Fruit fly (Drosophila melanogaster) whole organism, adult: ENCODE data around the gene Rbfox1.

Experiments
- CG11617 ChIP-seq: fragments of 200-800 bp; sonication (Bioruptor generic); optimal IDR thresholded peaks from 2 replicates; lab custom pipeline; 2017; ENCODE audit warnings: mild to moderate bottlenecking, missing biosample characterization, missing genetic modification reagents, missing genetic modification characterization
- CG12768 ChIP-seq: fragments of 200-800 bp; sonication (Bioruptor generic); optimal IDR thresholded peaks from 2 replicates; lab custom pipeline; 2017; ENCODE audit warnings: missing biosample characterization, missing genetic modification characterization, mild to moderate bottlenecking, moderate library complexity, missing genetic modification reagents
- CG14711 ChIP-seq: fragments of 200-800 bp; sonication (Bioruptor generic); optimal IDR thresholded peaks from 2 replicates; lab custom pipeline; 2018; ENCODE audit warnings: missing biosample characterization, mild to moderate bottlenecking, missing genetic modification characterization, moderate library complexity
- CG1620 ChIP-seq: fragments of 200-800 bp; sonication (Bioruptor generic); optimal IDR thresholded peaks from 2 replicates; lab custom pipeline; 2016; ENCODE audit warnings: missing biosample characterization, missing genetic modification characterization
- CG33017 ChIP-seq: fragments of 200-800 bp; sonication (Bioruptor generic); optimal IDR thresholded peaks from 2 replicates; lab custom pipeline; 2018; ENCODE audit warnings: missing biosample characterization, mild to moderate bottlenecking, missing genetic modification characterization, moderate library complexity
- CG5204 ChIP-seq: fragments of 200-800 bp; sonication (Bioruptor generic); optimal IDR thresholded peaks from 2 replicates; lab custom pipeline; 2016; ENCODE audit warnings: missing biosample characterization, missing genetic modification characterization
- CG7045 ChIP-seq: fragments of 200-800 bp; sonication (Bioruptor generic); optimal IDR thresholded peaks from 2 replicates; lab custom pipeline; 2017; ENCODE audit warnings: missing biosample characterization, mild to moderate bottlenecking, missing genetic modification characterization
- CG7101 ChIP-seq: fragments of 200-800 bp; sonication (Bioruptor generic); optimal IDR thresholded peaks from 2 replicates; lab custom pipeline; 2018; ENCODE audit warnings: missing biosample characterization, mild to moderate bottlenecking, missing genetic modification characterization, moderate library complexity
- Clk ChIP-seq: fragments of 200-800 bp; sonication (Bioruptor generic); optimal IDR thresholded peaks from 2 replicates; lab custom pipeline; 2017; ENCODE audit warnings: missing biosample characterization, missing genetic modification characterization
- Crg-1 ChIP-seq: fragments of 200-800 bp; sonication (Bioruptor generic); optimal IDR thresholded peaks from 2 replicates; lab custom pipeline; 2016; ENCODE audit warnings: missing biosample characterization, missing genetic modification characterization
- Hr96 ChIP-seq: fragments of 200-800 bp; sonication (Bioruptor generic); optimal IDR thresholded peaks from 2 replicates; lab custom pipeline; 2016; ENCODE audit warnings: missing biosample characterization, missing genetic modification characterization
- Mnt ChIP-seq: fragments of 200-800 bp; sonication (Bioruptor generic); optimal IDR thresholded peaks from 2 replicates; lab custom pipeline; 2016; ENCODE audit warnings: missing biosample characterization, mild to moderate bottlenecking, missing genetic modification characterization
- bab1 ChIP-seq: fragments of 200-800 bp; sonication (Bioruptor generic); optimal IDR thresholded peaks from 3 replicates; lab custom pipeline; 2019; ENCODE audit warnings: missing biosample characterization, mild to moderate bottlenecking, missing genetic modification characterization, moderate library complexity
- cic ChIP-seq: fragments of 200-800 bp; sonication (Bioruptor generic); optimal IDR thresholded peaks from 2 replicates; lab custom pipeline; 2017; ENCODE audit warnings: missing biosample characterization, mild to moderate bottlenecking, missing genetic modification characterization, moderate library complexity
- cnc ChIP-seq, 2 experiments: fragments of >200 bp; optimal IDR thresholded peaks; 2 replicates each; lab custom pipeline; 2017
- kay ChIP-seq: fragments of 200-800 bp; sonication (Bioruptor generic); peaks from one replicate; lab custom pipeline; 2016; ENCODE audit warnings: missing biosample characterization, missing genetic modification characterization, borderline replicate concordance
- ovo ChIP-seq: fragments of 200-800 bp; sonication (Bioruptor generic); optimal IDR thresholded peaks from 2 replicates; lab custom pipeline; 2016; ENCODE audit warnings: missing biosample characterization, missing genetic modification characterization
- pad ChIP-seq: fragments of 200-800 bp; sonication (Bioruptor generic); optimal IDR thresholded peaks from 3 replicates; lab custom pipeline; 2017; ENCODE audit warnings: missing biosample characterization, missing genetic modification characterization, mild to moderate bottlenecking, moderate library complexity, missing genetic modification reagents
- tj ChIP-seq: fragments of 200-800 bp; sonication (Bioruptor generic); optimal IDR thresholded peaks from 3 replicates; lab custom pipeline; 2017; ENCODE audit warnings: missing biosample characterization, mild to moderate bottlenecking, missing genetic modification characterization, moderate library complexity
- toe ChIP-seq: fragments of 200-800 bp; sonication (Bioruptor generic); optimal IDR thresholded peaks from 2 replicates; lab custom pipeline; 2016; ENCODE audit warnings: missing biosample characterization, missing genetic modification characterization

The Rbfox1 gene

DNA sequence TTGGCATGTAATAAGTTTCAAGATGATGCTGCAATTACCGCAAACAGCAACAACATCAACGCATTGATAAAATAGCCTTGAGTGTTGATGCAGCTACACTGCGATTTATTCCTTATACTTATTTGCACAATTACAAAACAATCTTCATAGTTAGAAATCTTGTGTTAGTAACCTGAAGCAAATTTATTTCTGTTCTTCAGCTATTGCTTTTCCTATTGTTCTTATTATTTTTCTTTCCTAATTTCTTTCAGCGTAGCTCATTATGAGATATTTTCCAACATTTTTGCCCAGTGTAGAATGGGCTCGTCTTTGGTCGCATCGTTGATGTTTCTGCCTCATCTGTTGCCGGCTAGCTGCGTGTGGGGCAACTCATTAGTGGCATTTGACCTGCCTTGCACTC lies 37.3 kb upstream of the Rbfox1 start:
- TF ChIP-seq Clk (GFP tag; lab: Kevin White, UChicago) (no peak), CG5204 (GFP tag; lab: Kevin White, UChicago) (no peak), Mnt (GFP tag; lab: Kevin White, UChicago) (no peak), CG12768 (GFP tag; lab: Kevin White, UChicago) (no peak), Crg-1 (GFP tag; lab: Kevin White, UChicago) (no peak), Hr96 (GFP tag; lab: Kevin White, UChicago) (no peak), CG7101 (tag; lab: Kevin White, UChicago) (no peak), cic (GFP tag; lab: Kevin White, UChicago) (no peak), toe (GFP tag; lab: Kevin White, UChicago) (no peak), CG14711 (no peak), bab1 (GFP tag; lab: Kevin White, UChicago) (no peak), pad (GFP tag; lab: Kevin White, UChicago) (no peak), ovo (GFP tag; lab: Kevin White, UChicago) (no peak), CG11617 (no peak), cnc (optimal IDR thresholded peaks at IDR 0.05; lab: Kevin White, UChicago) (no peak), CG7045 (GFP tag; lab: Kevin White, UChicago) (no peak), CG1620 (GFP tag; lab: Kevin White, UChicago) (no peak), tj (GFP tag; lab: Kevin White, UChicago) (no peak), kay (GFP tag; lab: Kevin White, UChicago) (no peak), CG33017 (tag; lab: Kevin White, UChicago) (no peak)

dm6 chr3L:10446998-10447397 lies 34.2 kb upstream of the Rbfox1 start:
- TF ChIP-seq CG7045 (GFP tag; lab: Kevin White, UChicago): no peak
- TF ChIP-seq CG1620 (GFP tag; lab: Kevin White, UChicago): no peak
- TF ChIP-seq ovo (GFP tag; lab: Kevin White, UChicago): no peak
- no peak for TF ChIP-seq kay (GFP tag; lab: Kevin White, UChicago)
- no peak for TF ChIP-seq bab1 (GFP tag; lab: Kevin White, UChicago)

DNA sequence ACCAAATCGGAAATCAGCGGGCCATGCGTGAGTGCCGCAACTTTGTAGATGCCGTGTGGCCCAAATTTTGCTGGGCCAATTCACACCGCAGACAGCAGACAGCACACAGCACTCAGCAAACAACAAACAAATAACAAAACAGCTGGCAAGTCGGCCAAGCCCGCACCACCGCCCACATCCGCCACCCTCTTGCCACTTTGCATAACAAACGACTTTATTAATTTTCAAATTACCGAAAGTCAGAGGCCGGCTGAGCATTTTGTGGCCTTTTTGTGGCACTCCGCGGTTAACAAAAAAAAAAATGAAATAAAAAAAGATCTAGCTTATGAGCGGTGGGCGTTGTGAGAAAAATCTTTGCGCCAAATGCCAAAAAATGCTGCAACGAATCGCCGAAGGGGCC lies 31.5 kb upstream of the Rbfox1 start:
- TF ChIP-seq Crg-1 (GFP tag; lab: Kevin White, UChicago) (no peak), ovo (GFP tag; lab: Kevin White, UChicago) (no peak), CG5204 (GFP tag; lab: Kevin White, UChicago) (no peak), cic (GFP tag; lab: Kevin White, UChicago) (no peak), pad (GFP tag; lab: Kevin White, UChicago) (no peak), CG1620 (GFP tag; lab: Kevin White, UChicago) (no peak), Hr96 (GFP tag; lab: Kevin White, UChicago) (no peak), kay (GFP tag; lab: Kevin White, UChicago) (no peak), CG33017 (tag; lab: Kevin White, UChicago) (no peak), Mnt (GFP tag; lab: Kevin White, UChicago) (no peak), toe (GFP tag; lab: Kevin White, UChicago) (no peak), CG7045 (GFP tag; lab: Kevin White, UChicago) (no peak), CG7101 (tag; lab: Kevin White, UChicago) (no peak), bab1 (GFP tag; lab: Kevin White, UChicago) (no peak), cnc (optimal IDR thresholded peaks at IDR 0.05; lab: Kevin White, UChicago) (no peak), CG12768 (GFP tag; lab: Kevin White, UChicago) (no peak)

DNA sequence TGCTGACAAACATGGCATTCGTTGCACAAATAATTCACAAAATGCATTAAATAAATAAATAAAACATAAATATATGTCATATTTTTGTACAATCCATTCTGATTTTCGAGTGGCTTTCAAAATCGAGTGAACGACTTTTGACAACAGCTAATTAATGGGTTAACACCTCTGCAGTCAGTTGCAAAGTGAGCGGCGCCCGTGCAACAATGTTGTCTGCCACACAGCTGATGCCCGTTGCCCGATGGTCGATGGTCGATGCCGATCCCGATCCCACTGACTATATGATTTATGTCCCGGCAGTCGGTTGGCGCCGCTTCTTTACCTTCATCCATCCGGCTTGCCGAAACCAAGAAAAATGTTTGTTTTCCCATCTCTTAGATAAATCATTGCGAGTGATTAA lies 22.1 kb upstream of the Rbfox1 start:
- TF ChIP-seq CG14711 (no peak), CG33017 (tag; lab: Kevin White, UChicago) (no peak), cnc (optimal IDR thresholded peaks at IDR 0.05; lab: Kevin White, UChicago) (no peak), cic (GFP tag; lab: Kevin White, UChicago) (no peak), ovo (GFP tag; lab: Kevin White, UChicago) (no peak), Hr96 (GFP tag; lab: Kevin White, UChicago) (no peak), kay (GFP tag; lab: Kevin White, UChicago) (no peak)

DNA sequence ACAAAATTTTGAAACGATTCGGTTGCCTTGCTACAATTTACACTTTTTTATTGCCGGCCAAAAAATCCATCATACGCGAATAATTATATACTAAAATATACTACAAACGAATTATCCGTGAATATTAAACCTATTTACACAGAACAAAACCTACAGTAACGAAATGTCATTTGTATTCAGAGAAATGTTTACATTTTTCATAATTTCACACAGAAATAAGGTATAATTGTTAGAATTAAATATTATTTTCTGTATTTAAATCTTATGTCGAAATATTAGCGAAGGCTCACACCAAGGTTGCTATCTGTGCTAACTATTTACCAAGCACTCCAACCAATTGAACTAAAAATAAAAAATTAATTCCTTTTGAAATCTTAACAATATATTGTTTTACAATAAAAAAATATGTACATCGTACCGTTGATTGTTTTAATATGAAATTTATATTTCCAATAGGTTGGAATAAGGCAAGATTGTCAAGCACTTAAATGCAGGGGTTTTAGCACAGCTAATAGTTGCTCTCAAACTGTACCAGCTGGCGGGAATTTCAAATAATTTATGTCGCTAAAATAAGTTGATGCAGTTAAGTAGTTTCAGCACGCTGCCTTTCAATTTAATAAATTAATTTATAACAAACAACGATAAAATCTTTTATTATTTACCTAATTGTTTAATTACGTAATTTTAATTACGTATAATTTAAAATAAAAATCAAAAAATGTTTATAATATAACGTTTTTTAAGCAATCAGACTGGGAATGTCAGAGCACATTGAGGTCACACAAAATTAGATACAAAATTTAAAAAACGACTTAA lies 18.0 kb upstream of the Rbfox1 start, which contains the start of the genes Gem3 and CG32061:
TSS of gene Gem3 (minus strand) at position 51 of the 816 bp plus-strand sequence.
TSS of gene CG32061 (plus strand) at position 766 of the 816 bp plus-strand sequence.
- TF ChIP-seq Mnt (GFP tag; lab: Kevin White, UChicago): no peak
- no peak for TF ChIP-seq Hr96 (GFP tag; lab: Kevin White, UChicago)
- no peak for TF ChIP-seq tj (GFP tag; lab: Kevin White, UChicago)
- TF ChIP-seq CG14711: no peak
- no peak for TF ChIP-seq Crg-1 (GFP tag; lab: Kevin White, UChicago)
- no peak for TF ChIP-seq cic (GFP tag; lab: Kevin White, UChicago)
- no peak for TF ChIP-seq CG7101 (tag; lab: Kevin White, UChicago)
- no peak for TF ChIP-seq CG11617
- no peak for TF ChIP-seq cnc (optimal IDR thresholded peaks at IDR 0.05; lab: Kevin White, UChicago)
- TF ChIP-seq pad (GFP tag; lab: Kevin White, UChicago): no peak
- TF ChIP-seq CG1620 (GFP tag; lab: Kevin White, UChicago): no peak
- no peak for TF ChIP-seq bab1 (GFP tag; lab: Kevin White, UChicago)
- no peak for TF ChIP-seq CG5204 (GFP tag; lab: Kevin White, UChicago)
- no peak for TF ChIP-seq CG7045 (GFP tag; lab: Kevin White, UChicago)
- no peak for TF ChIP-seq toe (GFP tag; lab: Kevin White, UChicago)
- TF ChIP-seq CG12768 (GFP tag; lab: Kevin White, UChicago): no peak
- TF ChIP-seq Clk (GFP tag; lab: Kevin White, UChicago): no peak
- TF ChIP-seq CG33017 (tag; lab: Kevin White, UChicago): no peak
